Worm (Caenorhabditis elegans): ENCODE data around the gene lron-12.

lron-12 gene

DNA sequence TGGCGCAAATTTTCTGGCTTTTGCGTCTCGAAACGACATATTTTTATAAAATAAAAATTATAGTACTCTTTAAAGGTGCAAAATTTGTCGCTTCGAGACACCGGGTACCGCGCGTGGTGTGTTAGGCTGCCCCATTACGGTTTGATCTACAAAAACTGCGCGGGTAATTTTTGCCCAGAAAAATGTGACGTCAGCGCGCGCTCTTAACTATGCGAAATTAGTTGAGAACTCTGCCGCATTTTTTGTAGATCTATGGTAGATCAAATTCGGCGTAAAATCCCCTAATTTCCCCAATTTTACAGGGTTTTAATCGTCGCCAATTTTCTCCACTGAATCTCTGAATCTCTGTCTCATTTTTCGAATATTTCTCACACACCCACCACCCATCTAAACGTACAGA, 42.2 kb upstream of the lron-12 start, which contains the start of gene Y75B8A.8:
Gene Y75B8A.8, plus strand, starts transcription at position 301 of the 400 bp plus-strand sequence.
- TF ChIP-seq lin-39 (tag; optimal IDR thresholded peaks at IDR 0.05) (no peak), hlh-11 (tag; optimal IDR thresholded peaks at IDR 0.05) (no peak), ceh-32 (tag; optimal IDR thresholded peaks at IDR 0.05; ENCODE audit: poor library complexity) (no peak), ceh-20 (GFP tag; IDR thresholded peaks at IDR 0.05) (no peak), ceh-28 (tag; optimal IDR thresholded peaks at IDR 0.05) (no peak), zfp-2 (tag; optimal IDR thresholded peaks at IDR 0.05) (no peak), rbr-2 (tag; optimal IDR thresholded peaks at IDR 0.05) (no peak), nhr-11 (tag; optimal IDR thresholded peaks at IDR 0.05) (no peak), fos-1 (tag; optimal IDR thresholded peaks at IDR 0.05) (no peak), lir-3 (tag; optimal IDR thresholded peaks at IDR 0.05) (no peak), spr-1 (tag; optimal IDR thresholded peaks at IDR 0.05) (no peak), dmd-8 (GFP tag; IDR thresholded peaks at IDR 0.05) (no peak), set-16 (GFP tag; IDR thresholded peaks at IDR 0.05) (no peak)

DNA sequence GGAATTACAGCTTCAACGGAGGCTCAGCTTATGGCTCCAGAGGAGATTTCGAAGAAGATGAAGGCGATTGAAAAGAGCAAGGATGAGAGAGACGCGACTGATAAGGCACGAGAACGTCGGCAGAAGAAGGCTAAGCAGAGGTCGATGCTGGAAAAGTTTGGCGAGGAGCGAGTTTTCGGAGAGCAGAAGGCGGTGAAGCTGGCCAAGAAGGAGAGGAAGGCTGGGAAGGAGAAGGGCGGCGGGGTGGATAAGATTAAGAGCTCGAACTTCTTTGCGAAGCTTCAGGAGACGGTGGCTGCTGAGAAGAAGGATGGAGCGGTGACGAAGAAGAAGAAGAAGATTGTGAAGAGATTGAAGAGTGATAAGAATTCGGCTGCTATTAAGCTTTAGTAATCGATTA, 40.9 kb upstream of the lron-12 start:
- TF ChIP-seq nhr-11 (tag; optimal IDR thresholded peaks at IDR 0.05): no peak
- TF ChIP-seq egl-43 (GFP tag; IDR thresholded peaks at IDR 0.05): 0 out of 2 replicates have a peak, but pooled peaks have one; percentile 22
- peak; percentile 81 for TF ChIP-seq set-16 (GFP tag; IDR thresholded peaks at IDR 0.05)

ce11 chrIII:12157576-12157975, 39.3 kb upstream of the lron-12 start:
- TF ChIP-seq ceh-44 (GFP tag; IDR thresholded peaks at IDR 0.05) (no peak), tag-97 (GFP tag; IDR thresholded peaks at IDR 0.05) (no peak), ceh-32 (tag; optimal IDR thresholded peaks at IDR 0.05; ENCODE audit: poor library complexity) (no peak), Y105C5A.15 (GFP tag; IDR thresholded peaks at IDR 0.05) (no peak), lin-38 (GFP tag; IDR thresholded peaks at IDR 0.05) (no peak), lin-13 (GFP tag; optimal IDR thresholded peaks at IDR 0.05) (no peak), ceh-82 (tag; optimal IDR thresholded peaks at IDR 0.05) (no peak), daf-8 (GFP tag; IDR thresholded peaks at IDR 0.05) (no peak), snpc-4 (tag; optimal IDR thresholded peaks at IDR 0.05) (no peak), T26A8.4 (GFP tag; IDR thresholded peaks at IDR 0.05) (no peak)

- TF ChIP-seq lin-13 (GFP tag; optimal IDR thresholded peaks at IDR 0.05) (no peak), lin-38 (GFP tag; IDR thresholded peaks at IDR 0.05) (0 out of 2 replicates have a peak, but pooled peaks have one; percentile 9)
These were observed 38.3 kb upstream of the lron-12 start for ce11 chrIII:12156582-12156981.

DNA sequence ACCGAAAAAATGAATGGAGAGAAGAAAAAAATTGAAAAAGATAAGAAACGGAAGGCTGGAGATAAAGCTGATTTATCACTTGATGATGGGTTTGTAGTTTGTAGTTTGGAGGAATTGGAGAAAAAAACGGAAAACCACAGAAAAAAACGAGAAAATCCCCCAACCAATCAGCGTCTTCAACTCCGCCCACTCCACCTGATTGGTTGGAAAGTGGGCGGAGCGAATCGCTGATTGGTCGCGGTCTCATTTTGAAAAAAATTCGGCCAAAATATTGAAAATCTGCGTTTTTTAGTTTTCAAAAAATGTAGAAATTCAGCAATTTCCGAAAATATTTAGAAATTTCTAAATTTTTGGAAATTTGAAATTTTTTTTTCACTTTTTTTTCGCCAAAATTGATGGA, 37.5 kb upstream of the lron-12 start:
- no peak for TF ChIP-seq mxl-3 (GFP tag; optimal IDR thresholded peaks at IDR 0.05)

DNA sequence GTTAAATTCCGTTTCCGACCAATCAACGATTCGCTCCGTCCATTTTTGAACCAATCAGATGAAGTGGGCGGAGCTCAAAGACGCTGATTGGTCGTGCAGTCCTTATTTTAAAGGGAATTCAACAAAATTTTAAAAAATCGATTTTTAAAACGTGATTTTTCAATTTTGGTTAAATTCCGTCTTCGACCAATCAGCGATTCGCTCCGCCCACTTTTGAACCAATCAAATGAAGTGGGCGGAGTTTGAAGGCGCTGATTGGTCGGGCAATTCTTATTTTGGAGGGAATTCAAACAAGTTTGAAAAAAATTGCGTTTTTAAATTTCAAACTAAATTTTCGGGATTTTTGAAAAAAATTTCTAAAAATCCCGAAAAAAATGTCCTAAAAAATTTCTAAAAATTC, 35.2 kb upstream of the lron-12 start:
- TF ChIP-seq nhr-41 (GFP tag; IDR thresholded peaks at IDR 0.05) (no peak), Y75B8A.6 (GFP tag; IDR thresholded peaks at IDR 0.05) (no peak), nhr-28 (tag; optimal IDR thresholded peaks at IDR 0.05) (no peak), mes-2 (tag; optimal IDR thresholded peaks at IDR 0.05; ENCODE audit: poor library complexity, severe bottlenecking) (no peak), F49E8.2 (tag; optimal IDR thresholded peaks at IDR 0.05; ENCODE audit: borderline replicate concordance) (no peak), lin-15B (tag; optimal IDR thresholded peaks at IDR 0.05) (no peak), hif-1 (tag; optimal IDR thresholded peaks at IDR 0.05) (no peak), mxl-2 (GFP tag; conservative IDR thresholded peaks at IDR 0.05) (no peak), snpc-4 (tag; optimal IDR thresholded peaks at IDR 0.05) (no peak), Y48G9A.11 (GFP tag; IDR thresholded peaks at IDR 0.05) (no peak), madf-9 (GFP tag; conservative IDR thresholded peaks at IDR 0.05) (no peak), egl-43 (GFP tag; IDR thresholded peaks at IDR 0.05) (no peak), D1046.2 (GFP tag; IDR thresholded peaks at IDR 0.05) (no peak)

Data from whole organism, L4 larva.